Worm (Caenorhabditis elegans): Measurements from ENCODE around the gene Y49F6C.8.

The Y49F6C.8 gene

ce11 chrII:3395484-3395883, 25.6 kb upstream of the Y49F6C.8 start, which contains the start of gene nep-20:
nep-20 (minus strand) TSS chrII:3395584.
- TF ChIP-seq daf-12 (tag; optimal IDR thresholded peaks at IDR 0.05), result no peak
- TF ChIP-seq egl-27 (tag; optimal IDR thresholded peaks at IDR 0.05), result no peak
- no peak for TF ChIP-seq pha-4 (tag; optimal IDR thresholded peaks at IDR 0.05)
- no peak for TF ChIP-seq R02D3.7 (tag; optimal IDR thresholded peaks at IDR 0.05)
- TF ChIP-seq unc-39 (tag; optimal IDR thresholded peaks at IDR 0.05), result no peak
- no peak for TF ChIP-seq fos-1 (tag; optimal IDR thresholded peaks at IDR 0.05)
- TF ChIP-seq tbx-2 (tag; optimal IDR thresholded peaks at IDR 0.05), result no peak
- no peak for TF ChIP-seq pqm-1 (tag; optimal IDR thresholded peaks at IDR 0.05)
- no peak for TF ChIP-seq nhr-237 (tag; optimal IDR thresholded peaks at IDR 0.05)
- TF ChIP-seq mml-1 (tag; optimal IDR thresholded peaks at IDR 0.05), result no peak
- TF ChIP-seq fkh-2 (tag; optimal IDR thresholded peaks at IDR 0.05), result no peak
- TF ChIP-seq mdl-1 (tag; optimal IDR thresholded peaks at IDR 0.05), result no peak
- no peak for TF ChIP-seq elt-3 (tag; optimal IDR thresholded peaks at IDR 0.05)
- no peak for TF ChIP-seq elt-2 (tag; optimal IDR thresholded peaks at IDR 0.05)
- TF ChIP-seq egl-5 (tag; optimal IDR thresholded peaks at IDR 0.05), result no peak
- no peak for TF ChIP-seq nhr-11 (tag; optimal IDR thresholded peaks at IDR 0.05)
- TF ChIP-seq ama-1 (optimal IDR thresholded peaks at IDR 0.05), result no peak
- TF ChIP-seq elt-1 (tag; optimal IDR thresholded peaks at IDR 0.05), result no peak
- no peak for TF ChIP-seq sea-2 (GFP tag; optimal IDR thresholded peaks at IDR 0.05)
- no peak for TF ChIP-seq fkh-10 (GFP tag; optimal IDR thresholded peaks at IDR 0.05)

- TF ChIP-seq ZK546.5 (tag; optimal IDR thresholded peaks at IDR 0.05), result no peak
- no peak for TF ChIP-seq ceh-28 (tag; optimal IDR thresholded peaks at IDR 0.05)
- TF ChIP-seq nhr-237 (tag; optimal IDR thresholded peaks at IDR 0.05), result no peak
- no peak for TF ChIP-seq ztf-4 (tag; optimal IDR thresholded peaks at IDR 0.05)
- TF ChIP-seq mml-1 (tag; optimal IDR thresholded peaks at IDR 0.05), result no peak
- no peak for TF ChIP-seq lin-15B (tag; optimal IDR thresholded peaks at IDR 0.05)
- no peak for TF ChIP-seq nfya-1 (tag; optimal IDR thresholded peaks at IDR 0.05; ENCODE audit: insufficient read depth)
- no peak for TF ChIP-seq elt-2 (tag; optimal IDR thresholded peaks at IDR 0.05)
- TF ChIP-seq nhr-28 (tag; optimal IDR thresholded peaks at IDR 0.05), result no peak
- TF ChIP-seq ceh-9 (tag; optimal IDR thresholded peaks at IDR 0.05), result no peak
- no peak for TF ChIP-seq elt-1 (tag; optimal IDR thresholded peaks at IDR 0.05)
- TF ChIP-seq egl-5 (tag; optimal IDR thresholded peaks at IDR 0.05), result no peak
- no peak for TF ChIP-seq unc-39 (tag; optimal IDR thresholded peaks at IDR 0.05)
- TF ChIP-seq pqm-1 (tag; optimal IDR thresholded peaks at IDR 0.05), result no peak
- no peak for TF ChIP-seq R02D3.7 (tag; optimal IDR thresholded peaks at IDR 0.05)
- TF ChIP-seq mdl-1 (tag; optimal IDR thresholded peaks at IDR 0.05), result no peak
- TF ChIP-seq daf-12 (tag; optimal IDR thresholded peaks at IDR 0.05), result no peak
- TF ChIP-seq jun-1 (tag; optimal IDR thresholded peaks at IDR 0.05), result no peak
- TF ChIP-seq pha-4 (tag; optimal IDR thresholded peaks at IDR 0.05), result no peak
These were observed 17.6 kb upstream of the Y49F6C.8 start, which contains the start of gene T06D4.6 for ce11 chrII:3387503-3387902. T06D4.6 (minus strand) TSS chrII:3387603.

DNA sequence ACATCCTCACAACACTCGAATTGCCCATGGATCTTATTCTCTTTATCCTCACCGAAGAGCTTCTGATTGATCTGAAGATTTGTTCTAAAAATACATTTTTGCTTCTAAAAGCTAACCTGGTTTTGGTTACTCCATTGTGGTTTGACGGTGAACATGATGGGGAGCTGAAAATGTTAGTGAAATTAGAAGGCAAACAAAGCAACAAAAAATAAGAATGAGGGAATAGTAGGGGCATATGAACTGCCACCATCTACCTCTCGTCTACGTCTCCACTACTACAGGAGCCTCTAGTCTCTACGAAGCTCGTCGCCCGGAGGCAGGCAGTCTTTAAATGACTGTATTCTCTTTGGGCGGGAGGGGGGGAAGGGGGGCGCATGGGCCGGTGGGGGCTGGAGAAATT, 15.8 kb upstream of the Y49F6C.8 start, which contains the start of gene T06D4.2:
Gene T06D4.2, minus strand, starts transcription at position 170 of the 400 bp plus-strand sequence.
- no peak for TF ChIP-seq eor-1 (tag; optimal IDR thresholded peaks at IDR 0.05)
- no peak for TF ChIP-seq ZK546.5 (tag; optimal IDR thresholded peaks at IDR 0.05)

ce11 chrII:3383116-3383515, 13.2 kb upstream of the Y49F6C.8 start:
- no peak for TF ChIP-seq nhr-11 (tag; optimal IDR thresholded peaks at IDR 0.05)

ce11 chrII:3381510-3381909, 11.6 kb upstream of the Y49F6C.8 start, which contains the start of gene T06D4.1:
T06D4.1 (plus strand) TSS chrII:3381830.
- no peak for TF ChIP-seq mdl-1 (tag; optimal IDR thresholded peaks at IDR 0.05)
- no peak for TF ChIP-seq nfya-1 (tag; optimal IDR thresholded peaks at IDR 0.05; ENCODE audit: insufficient read depth)
- no peak for TF ChIP-seq lin-15B (tag; optimal IDR thresholded peaks at IDR 0.05)
- no peak for TF ChIP-seq ztf-4 (tag; optimal IDR thresholded peaks at IDR 0.05)
- TF ChIP-seq nhr-11 (tag; optimal IDR thresholded peaks at IDR 0.05), result no peak
- no peak for TF ChIP-seq lsy-12 (tag; optimal IDR thresholded peaks at IDR 0.05)
- TF ChIP-seq mml-1 (tag; optimal IDR thresholded peaks at IDR 0.05), result no peak
- TF ChIP-seq lin-39 (tag; optimal IDR thresholded peaks at IDR 0.05), result no peak
- no peak for TF ChIP-seq ceh-9 (tag; optimal IDR thresholded peaks at IDR 0.05)
- no peak for TF ChIP-seq egl-27 (tag; optimal IDR thresholded peaks at IDR 0.05)

- TF ChIP-seq ztf-4 (tag; optimal IDR thresholded peaks at IDR 0.05) (no peak), zag-1 (tag; optimal IDR thresholded peaks at IDR 0.05) (no peak), snpc-4 (tag; optimal IDR thresholded peaks at IDR 0.05) (no peak), mml-1 (tag; optimal IDR thresholded peaks at IDR 0.05) (no peak), ztf-11 (tag; optimal IDR thresholded peaks at IDR 0.05) (no peak), nhr-67 (tag; optimal IDR thresholded peaks at IDR 0.05) (no peak), ceh-16 (tag; optimal IDR thresholded peaks at IDR 0.05) (no peak), hmg-11 (tag; optimal IDR thresholded peaks at IDR 0.05) (no peak), nhr-11 (tag; optimal IDR thresholded peaks at IDR 0.05) (no peak), sea-2 (GFP tag; optimal IDR thresholded peaks at IDR 0.05) (no peak), nhr-43 (tag; optimal IDR thresholded peaks at IDR 0.05; ENCODE audit: poor library complexity, severe bottlenecking) (no peak)
These were observed 8.4 kb upstream of the Y49F6C.8 start, which contains the start of gene Y49F6C.2 for ce11 chrII:3378275-3378674. Y49F6C.2 (plus strand) TSS chrII:3378575.
